Worm (Caenorhabditis elegans) whole organism, young adult: ENCODE data around the gene C47A4.5.

Experiments
- F10E7.11 ChIP-seq: sonication (generic microtip); optimal IDR thresholded peaks from 2 replicates; lab custom pipeline; 2017; ENCODE audit warnings: mild to moderate bottlenecking, missing genetic modification characterization, moderate library complexity, missing compliant biosample characterization
- F57A8.1 ChIP-seq: fragments of 200-800 bp; sonication (Bioruptor generic); optimal IDR thresholded peaks from 2 replicates; lab custom pipeline; 2018; ENCODE audit warnings: mild to moderate bottlenecking, missing genetic modification characterization, moderate library complexity, missing compliant biosample characterization
- T07F8.4 ChIP-seq: sonication (generic microtip); optimal IDR thresholded peaks from 2 replicates; lab custom pipeline; 2016; ENCODE audit warnings: mild to moderate bottlenecking, missing genetic modification characterization, moderate library complexity, missing compliant biosample characterization
- T26A5.8 ChIP-seq: sonication (generic microtip); optimal IDR thresholded peaks from 2 replicates; lab custom pipeline; 2016; ENCODE audit warnings: missing genetic modification characterization, missing compliant biosample characterization
- Y53F4B.3 ChIP-seq: fragments of 200-800 bp; sonication (Bioruptor generic); IDR thresholded peaks from 2 replicates; pipeline ENCODE4 v1.3.6; 2022; ENCODE audit warnings: missing genetic modification reagents, missing genetic modification characterization, missing compliant biosample characterization
- Y56A3A.18 ChIP-seq: fragments of 200-800 bp; sonication (Bioruptor generic); IDR thresholded peaks from 2 replicates; pipeline ENCODE4 v1.3.6; 2022; ENCODE audit warnings: missing genetic modification reagents, missing genetic modification characterization, missing compliant biosample characterization
- aptf-3 ChIP-seq: fragments of 200-800 bp; sonication (Bioruptor generic); IDR thresholded peaks from 2 replicates; pipeline ENCODE4 v1.3.6; 2022; ENCODE audit warnings: missing genetic modification characterization, missing compliant biosample characterization
- atf-7 ChIP-seq: sonication (generic microtip); optimal IDR thresholded peaks from 2 replicates; lab custom pipeline; 2017; ENCODE audit warnings: mild to moderate bottlenecking, missing genetic modification characterization, missing compliant biosample characterization
- attf-5 ChIP-seq: fragments of 200-800 bp; sonication (Bioruptor generic); optimal IDR thresholded peaks from 2 replicates; lab custom pipeline; 2018; ENCODE audit warnings: mild to moderate bottlenecking, missing genetic modification characterization, missing compliant biosample characterization
- bed-2 ChIP-seq: fragments of 200-800 bp; sonication (Bioruptor generic); IDR thresholded peaks from 2 replicates; pipeline ENCODE4 v1.3.6; 2022; ENCODE audit warnings: missing genetic modification reagents, missing genetic modification characterization, missing compliant biosample characterization
- cebp-1 ChIP-seq, 2 experiments: fragments of 200-800 bp in 1 of 2; sonication (Bioruptor generic) in 1 of 2; sonication (generic microtip) in 1 of 2; IDR thresholded peaks in 1 of 2; optimal IDR thresholded peaks in 1 of 2; 2 replicates each; pipeline versions ENCODE4 v1.3.6 to Lab custom; 2017 to 2022; ENCODE audit warnings: missing compliant biosample characterization in 2 of 2, missing genetic modification characterization in 2 of 2, mild to moderate bottlenecking in 1 of 2, missing genetic modification reagents in 1 of 2, moderate library complexity in 1 of 2
- ceh-79 ChIP-seq: sonication (generic microtip); optimal IDR thresholded peaks from 2 replicates; lab custom pipeline; 2017; ENCODE audit warnings: mild to moderate bottlenecking, missing genetic modification characterization, missing compliant biosample characterization
- dpl-1 ChIP-seq: fragments of 150-350 bp; optimal IDR thresholded peaks from 2 replicates; lab custom pipeline; 2014; ENCODE audit warnings: missing biosample characterization, missing genetic modification reagents, missing genetic modification characterization
- egl-18 ChIP-seq: fragments of 200-800 bp; sonication (Bioruptor generic); IDR thresholded peaks from 2 replicates; pipeline ENCODE4 v1.3.6; 2022; ENCODE audit warnings: missing genetic modification reagents, missing genetic modification characterization, missing compliant biosample characterization
- ets-4 ChIP-seq: fragments of 200-800 bp; sonication (Bioruptor generic); optimal IDR thresholded peaks from 2 replicates; lab custom pipeline; 2018; ENCODE audit warnings: mild to moderate bottlenecking, missing genetic modification characterization, missing compliant biosample characterization
- hmg-1.2 ChIP-seq: fragments of 200-800 bp; sonication (Bioruptor generic); IDR thresholded peaks from 2 replicates; pipeline ENCODE4 v1.3.6; 2022; ENCODE audit warnings: missing genetic modification reagents, missing genetic modification characterization, missing compliant biosample characterization
- let-607 ChIP-seq, 2 experiments: fragments of 200-800 bp in 1 of 2; sonication (Bioruptor generic) in 1 of 2; sonication (generic microtip) in 1 of 2; optimal IDR thresholded peaks; 2 replicates each; lab custom pipeline; 2016 to 2018; ENCODE audit warnings: mild to moderate bottlenecking in 2 of 2, missing compliant biosample characterization in 2 of 2, missing genetic modification characterization in 2 of 2, moderate library complexity in 2 of 2, missing genotype in 1 of 2
- lin-35 ChIP-seq, 3 experiments: fragments of 150-350 bp in 2 of 3; sonication (generic microtip) in 1 of 3; optimal IDR thresholded peaks; 2 replicates each; lab custom pipeline; 2014 to 2018; ENCODE audit warnings: missing biosample characterization in 3 of 3, missing genetic modification characterization in 3 of 3, missing genetic modification reagents in 3 of 3
- lin-40 ChIP-seq: sonication (generic microtip); optimal IDR thresholded peaks from 2 replicates; lab custom pipeline; 2016; ENCODE audit warnings: missing genetic modification characterization, mild to moderate bottlenecking, missing compliant biosample characterization, missing genotype, missing genetic modification reagents
- lin-54 ChIP-seq: fragments of 200-800 bp; sonication (Bioruptor generic); optimal IDR thresholded peaks from 2 replicates; lab custom pipeline; 2018; ENCODE audit warnings: mild to moderate bottlenecking, missing genetic modification characterization, missing compliant biosample characterization
- lsl-1 ChIP-seq: fragments of 200-800 bp; sonication (Bioruptor generic); optimal IDR thresholded peaks from 2 replicates; lab custom pipeline; 2018; ENCODE audit warnings: mild to moderate bottlenecking, missing genetic modification characterization, moderate library complexity, missing compliant biosample characterization
- lsy-27 ChIP-seq: sonication (generic microtip); optimal IDR thresholded peaks from 2 replicates; lab custom pipeline; 2017; ENCODE audit warnings: missing genetic modification characterization, mild to moderate bottlenecking, missing compliant biosample characterization, antibody characterized with exemption, missing genotype, borderline replicate concordance; ENCODE audit not compliant: insufficient read depth
- madf-10 ChIP-seq: sonication (generic microtip); optimal IDR thresholded peaks from 2 replicates; lab custom pipeline; 2016; ENCODE audit warnings: mild to moderate bottlenecking, missing genetic modification characterization, missing compliant biosample characterization
- madf-8 ChIP-seq: fragments of 200-800 bp; sonication (Bioruptor generic); conservative IDR thresholded peaks from 2 replicates; pipeline ENCODE4 v1.3.6; 2022; ENCODE audit warnings: missing genetic modification reagents, missing genetic modification characterization, missing compliant biosample characterization
- mcd-1 ChIP-seq: fragments of 200-800 bp; sonication (Bioruptor generic); IDR thresholded peaks from 2 replicates; pipeline ENCODE4 v1.3.6; 2022; ENCODE audit warnings: missing genetic modification reagents, missing genetic modification characterization, missing compliant biosample characterization
- mxl-1 ChIP-seq: sonication (generic microtip); optimal IDR thresholded peaks from 2 replicates; lab custom pipeline; 2016; ENCODE audit warnings: missing genetic modification characterization, missing compliant biosample characterization
- nfya-1 ChIP-seq: sonication (generic microtip); optimal IDR thresholded peaks from 2 replicates; lab custom pipeline; 2017; ENCODE audit warnings: antibody characterized with exemption, missing compliant biosample characterization, missing genetic modification characterization, borderline replicate concordance; ENCODE audit not compliant: insufficient read depth
- nhr-27 ChIP-seq: fragments of 200-800 bp; sonication (Bioruptor generic); optimal IDR thresholded peaks from 2 replicates; lab custom pipeline; 2018; ENCODE audit warnings: mild to moderate bottlenecking, missing genetic modification characterization, moderate library complexity, missing compliant biosample characterization
- nhr-80 ChIP-seq: sonication (generic microtip); optimal IDR thresholded peaks from 2 replicates; lab custom pipeline; 2016; ENCODE audit warnings: missing genetic modification characterization, missing compliant biosample characterization
- nhr-90 ChIP-seq: sonication (generic microtip); optimal IDR thresholded peaks from 2 replicates; lab custom pipeline; 2016; ENCODE audit warnings: missing genotype, mild to moderate bottlenecking, missing genetic modification characterization, missing compliant biosample characterization
- pha-4 ChIP-seq: fragments of 150-350 bp; sonication (generic microtip); optimal IDR thresholded peaks from 2 replicates; lab custom pipeline; 2014; ENCODE audit warnings: missing biosample characterization, missing genetic modification reagents, missing genetic modification characterization
- rpc-1 ChIP-seq, 2 experiments: fragments of 150-350 bp in 1 of 2; sonication (generic microtip) in 1 of 2; optimal IDR thresholded peaks; 2 replicates each; lab custom pipeline; 2014 to 2018; ENCODE audit warnings: missing biosample characterization in 1 of 2, missing genetic modification characterization in 1 of 2, missing genetic modification reagents in 1 of 2, missing genotype in 1 of 2
- snpc-1.3 ChIP-seq: sonication (generic microtip); optimal IDR thresholded peaks from 2 replicates; lab custom pipeline; 2017; ENCODE audit warnings: missing genetic modification characterization, mild to moderate bottlenecking, missing compliant biosample characterization, antibody characterized with exemption, moderate library complexity, missing genotype, missing genetic modification reagents; ENCODE audit not compliant: insufficient read depth
- snpc-4 ChIP-seq, 5 experiments: fragments of 150-350 bp in 1 of 5; sonication (generic microtip) in 4 of 5; optimal IDR thresholded peaks; 2 replicates each; lab custom pipeline; 2014 to 2018; ENCODE audit warnings: missing genetic modification characterization in 5 of 5, missing biosample characterization in 3 of 5, antibody characterized with exemption in 2 of 5, mild to moderate bottlenecking in 2 of 5, missing compliant biosample characterization in 2 of 5, missing genotype in 2 of 5, moderate library complexity in 2 of 5, missing genetic modification reagents in 1 of 5
- sptf-2 ChIP-seq: fragments of 200-800 bp; sonication (Bioruptor generic); optimal IDR thresholded peaks from 2 replicates; lab custom pipeline; 2018; ENCODE audit warnings: mild to moderate bottlenecking, missing genetic modification characterization, missing compliant biosample characterization
- tbp1 ChIP-seq: fragments of 200-800 bp; sonication (Bioruptor generic); optimal IDR thresholded peaks from 2 replicates; lab custom pipeline; 2018; ENCODE audit warnings: mild to moderate bottlenecking, missing genetic modification characterization, missing compliant biosample characterization
- unc-130 ChIP-seq: sonication (generic microtip); optimal IDR thresholded peaks from 2 replicates; lab custom pipeline; 2016; ENCODE audit warnings: missing genetic modification reagents, missing genetic modification characterization, missing compliant biosample characterization
- unc-62 ChIP-seq: fragments of 150-350 bp; optimal IDR thresholded peaks from 2 replicates; lab custom pipeline; 2014; ENCODE audit warnings: missing biosample characterization, missing genetic modification reagents, missing genetic modification characterization
- zfh-2 ChIP-seq: fragments of 200-800 bp; sonication (Bioruptor generic); conservative IDR thresholded peaks from 2 replicates; pipeline ENCODE4 v1.3.6; 2022; ENCODE audit warnings: missing genetic modification reagents, missing genetic modification characterization, missing compliant biosample characterization
- zim-3 ChIP-seq: sonication (generic microtip); optimal IDR thresholded peaks from 2 replicates; lab custom pipeline; 2017; ENCODE audit warnings: mild to moderate bottlenecking, missing genetic modification characterization, moderate library complexity, missing compliant biosample characterization

C47A4.5 gene

DNA sequence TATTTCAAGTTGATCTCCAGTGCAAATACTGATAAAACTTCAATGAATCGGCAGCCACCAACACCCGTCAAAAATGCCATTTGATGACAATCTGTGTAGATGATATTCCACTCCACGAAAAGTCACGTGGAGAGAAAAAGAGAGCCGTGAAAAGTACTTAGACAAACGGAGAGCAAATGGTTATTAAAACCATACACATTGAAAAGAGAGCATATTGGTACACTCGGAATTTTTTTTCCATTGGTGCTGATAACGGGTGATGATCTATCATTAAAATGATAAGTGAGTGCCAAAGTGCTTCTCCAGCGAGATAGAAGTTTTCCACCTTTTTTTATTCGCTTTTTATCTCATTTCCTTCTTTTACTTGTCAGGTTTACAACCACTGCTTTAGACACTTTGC lies 20.3 kb upstream of the C47A4.5 start (continued):
- TF ChIP-seq lin-35 (GFP tag; optimal IDR thresholded peaks at IDR 0.05; lab: Kevin White, UChicago) (no peak), madf-10 (tag; lab: Kevin White, UChicago) (peak; percentile 30), lsy-27 (tag; lab: Kevin White, UChicago) (no peak), tbp1 (GFP tag; lab: Kevin White, UChicago) (peak; percentile 36), lsl-1 (GFP tag; lab: Kevin White, UChicago) (no peak), nhr-27 (tag; lab: Kevin White, UChicago) (no peak), bed-2 (GFP tag; lab: Robert Waterston, UW) (no peak), dpl-1 (GFP tag; lab: Kevin White, UChicago) (no peak), snpc-1.3 (no peak), lin-54 (GFP tag; lab: Kevin White, UChicago) (no peak), snpc-4 (GFP tag; optimal IDR thresholded peaks at IDR 0.05; lab: Kevin White, UChicago) (no peak), snpc-4 (tag; optimal IDR thresholded peaks at IDR 0.05; lab: Kevin White, UChicago) (peak in 2 of 4 experiments; percentile 16 to 18), let-607 (tag; optimal IDR thresholded peaks at IDR 0.05; lab: Kevin White, UChicago) (peak; percentile 64 to 73), F10E7.11 (tag; lab: Kevin White, UChicago) (no peak), atf-7 (tag; lab: Kevin White, UChicago) (no peak), F57A8.1 (GFP tag; lab: Kevin White, UChicago) (no peak), Y53F4B.3 (GFP tag; lab: Robert Waterston, UW) (no peak), lin-40 (tag; lab: Kevin White, UChicago) (no peak), unc-62 (GFP tag; lab: Kevin White, UChicago) (no peak), egl-18 (GFP tag; lab: Robert Waterston, UW) (no peak), Y56A3A.18 (GFP tag; lab: Robert Waterston, UW) (no peak), nhr-90 (tag; lab: Kevin White, UChicago) (peak; percentile 19), sptf-2 (peak; percentile 80), attf-5 (no peak), mcd-1 (no peak), mxl-1 (tag; lab: Kevin White, UChicago) (no peak), madf-8 (GFP tag; lab: Robert Waterston, UW) (no peak), hmg-1.2 (GFP tag; lab: Robert Waterston, UW) (no peak)
- TF ChIP-seq, all 124 proteins: peak for 9

- TF ChIP-seq egl-18 (GFP tag; lab: Robert Waterston, UW) (no peak), ceh-79 (tag; lab: Kevin White, UChicago) (no peak), unc-130 (no peak), dpl-1 (GFP tag; lab: Kevin White, UChicago) (no peak), atf-7 (tag; lab: Kevin White, UChicago) (no peak), pha-4 (tag; lab: Kevin White, UChicago) (no peak), T26A5.8 (tag; lab: Kevin White, UChicago) (no peak), lin-35 (GFP tag; optimal IDR thresholded peaks at IDR 0.05; lab: Kevin White, UChicago) (no peak), nfya-1 (tag; lab: Kevin White, UChicago) (no peak), T07F8.4 (tag; lab: Kevin White, UChicago) (no peak), nhr-80 (no peak), zfh-2 (GFP tag; lab: Robert Waterston, UW) (no peak), rpc-1 (optimal IDR thresholded peaks at IDR 0.05; lab: Kevin White, UChicago) (no peak), rpc-1 (tag; optimal IDR thresholded peaks at IDR 0.05; lab: Kevin White, UChicago) (no peak), ets-4 (GFP tag; lab: Kevin White, UChicago) (no peak), zim-3 (tag; lab: Kevin White, UChicago) (no peak), aptf-3 (GFP tag; lab: Robert Waterston, UW) (no peak), cebp-1 (GFP tag; IDR thresholded peaks at IDR 0.05; lab: Robert Waterston, UW) (no peak), cebp-1 (tag; optimal IDR thresholded peaks at IDR 0.05; lab: Kevin White, UChicago) (no peak), bed-2 (GFP tag; lab: Robert Waterston, UW) (no peak)
Measured at ce11 chrIV:13726630-13727029, 18.9 kb upstream of the C47A4.5 start, which contains the start of gene ent-4. Gene ent-4 (plus strand): TSS chrIV:13726930.
